In genomic region chr3L:16042640-16043039, dm6 we compare ENCODE assay signal across 4 fruit fly cellular contexts.
TF ChIP-seq lines count a peak whose summit lies in the region.

No protein-coding gene starts in this region.

- TF ChIP-seq CTCF in whole organism, embryonic (GFP tag; optimal IDR thresholded peaks at IDR 0.05; lab: Kevin White, UChicago): no peak

TF ChIP-seq in whole organism, embryonic, 481 proteins besides CTCF, POLR2A, EP300 and RAD21 (continues in another document):
- TF ChIP-seq CG7928 (GFP tag; optimal IDR thresholded peaks at IDR 0.05; lab: Kevin White, UChicago): no peak
- no peak for TF ChIP-seq pan (optimal IDR thresholded peaks at IDR 0.05; lab: Kevin White, UChicago)
- no peak for TF ChIP-seq pan (GFP tag; optimal IDR thresholded peaks at IDR 0.05 in 1 of 2, IDR thresholded peaks at IDR 0.05 in 1 of 2)
- no peak for TF ChIP-seq CG17802 (tag; optimal IDR thresholded peaks at IDR 0.05; lab: Kevin White, UChicago)
- TF ChIP-seq ab (GFP tag; optimal IDR thresholded peaks at IDR 0.05; lab: Kevin White, UChicago): no peak
- no peak for TF ChIP-seq Meics (GFP tag; optimal IDR thresholded peaks at IDR 0.05; lab: Kevin White, UChicago)
- TF ChIP-seq yki (optimal IDR thresholded peaks at IDR 0.05; lab: Kevin White, UChicago): no peak
- no peak for TF ChIP-seq CG13424 (tag; optimal IDR thresholded peaks at IDR 0.05; lab: Kevin White, UChicago)
- 0 out of 3 replicates have a peak, but pooled peaks have one; percentile 26 for TF ChIP-seq Opbp (GFP tag; IDR thresholded peaks at IDR 0.05; lab: Robert Waterston, UW; ENCODE audit: partially characterized antibody)
- no peak for TF ChIP-seq CG4360 (GFP tag; IDR thresholded peaks at IDR 0.05; lab: Robert Waterston, UW)
- TF ChIP-seq CG10543 (GFP tag; optimal IDR thresholded peaks at IDR 0.05; lab: Kevin White, UChicago): peak; percentile 29
- no peak for TF ChIP-seq CG34422 (GFP tag; IDR thresholded peaks at IDR 0.05; lab: Robert Waterston, UW)
- no peak for TF ChIP-seq fd3F (GFP tag; optimal IDR thresholded peaks at IDR 0.05; lab: Kevin White, UChicago)
- TF ChIP-seq CG9609 (GFP tag; optimal IDR thresholded peaks at IDR 0.05; lab: Kevin White, UChicago): no peak
- TF ChIP-seq CG12769 (tag; optimal IDR thresholded peaks at IDR 0.05; lab: Kevin White, UChicago): peak; percentile 47
- TF ChIP-seq CG6689 (GFP tag; IDR thresholded peaks at IDR 0.05; lab: Robert Waterston, UW): no peak
- no peak for TF ChIP-seq hth (optimal IDR thresholded peaks at IDR 0.05; lab: Kevin White, UChicago)
- TF ChIP-seq CG17912 (GFP tag; optimal IDR thresholded peaks at IDR 0.05; lab: Kevin White, UChicago): no peak
- TF ChIP-seq corto (GFP tag; optimal IDR thresholded peaks at IDR 0.05; lab: Kevin White, UChicago): peak; percentile 36
- TF ChIP-seq cas (GFP tag; IDR thresholded peaks at IDR 0.05; lab: Robert Waterston, UW): no peak
- TF ChIP-seq kni (GFP tag; optimal IDR thresholded peaks at IDR 0.05; lab: Kevin White, UChicago): peak; percentile 4
- no peak for TF ChIP-seq B-H1 (GFP tag; IDR thresholded peaks at IDR 0.05; lab: Robert Waterston, UW)
- no peak for TF ChIP-seq CG4854 (GFP tag; optimal IDR thresholded peaks at IDR 0.05; lab: Kevin White, UChicago)

TF ChIP-seq in whole organism, prepupa, 60 proteins besides CTCF, POLR2A, EP300 and RAD21:
- TF ChIP-seq dac (GFP tag; optimal IDR thresholded peaks at IDR 0.05; lab: Kevin White, UChicago) (no peak), CG6792 (GFP tag; optimal IDR thresholded peaks at IDR 0.05; lab: Kevin White, UChicago) (no peak), salr (GFP tag; optimal IDR thresholded peaks at IDR 0.05; lab: Kevin White, UChicago) (no peak), fd59A (GFP tag; optimal IDR thresholded peaks at IDR 0.05; lab: Kevin White, UChicago) (no peak), fkh (GFP tag; optimal IDR thresholded peaks at IDR 0.05; lab: Kevin White, UChicago) (no peak), fd85E (GFP tag; optimal IDR thresholded peaks at IDR 0.05; lab: Kevin White, UChicago) (peak; percentile 32), CG9139 (GFP tag; optimal IDR thresholded peaks at IDR 0.05; lab: Kevin White, UChicago) (no peak), Ets21C (GFP tag; optimal IDR thresholded peaks at IDR 0.05; lab: Kevin White, UChicago) (no peak), dsx (GFP tag; optimal IDR thresholded peaks at IDR 0.05; lab: Kevin White, UChicago; ENCODE audit: poor library complexity, severe bottlenecking) (no peak), Lpt (GFP tag; optimal IDR thresholded peaks at IDR 0.05; lab: Kevin White, UChicago) (peak; percentile 57)
TF ChIP-seq in whole organism, prepupa: peak in this region for 2.

TF ChIP-seq in whole organism, pupa, 21 proteins besides CTCF, POLR2A, EP300 and RAD21:
- TF ChIP-seq CG8301 (tag; optimal IDR thresholded peaks at IDR 0.05; lab: Kevin White, UChicago): no peak
- no peak for TF ChIP-seq CG10348 (GFP tag; IDR thresholded peaks at IDR 0.05; lab: Robert Waterston, UW)
- peak; percentile 43 for TF ChIP-seq CG4496 (GFP tag; IDR thresholded peaks at IDR 0.05; lab: Robert Waterston, UW)
- peak; percentile 45 for TF ChIP-seq CG12605 (GFP tag; IDR thresholded peaks at IDR 0.05; lab: Robert Waterston, UW)
- TF ChIP-seq Ets98B (GFP tag; IDR thresholded peaks at IDR 0.05; lab: Robert Waterston, UW): peak; percentile 4; the same call in 1 of the 2 replicates

TF ChIP-seq in whole organism, wandering third instar larva, 38 proteins besides CTCF, POLR2A, EP300 and RAD21:
- TF ChIP-seq lola (GFP tag; optimal IDR thresholded peaks at IDR 0.05; lab: Kevin White, UChicago): no peak
- TF ChIP-seq Dfd (GFP tag; optimal IDR thresholded peaks at IDR 0.05; lab: Kevin White, UChicago): no peak
- TF ChIP-seq rgr (GFP tag; optimal IDR thresholded peaks at IDR 0.05; lab: Kevin White, UChicago): no peak
- TF ChIP-seq woc (GFP tag; optimal IDR thresholded peaks at IDR 0.05; lab: Kevin White, UChicago): no peak
- peak; percentile 35 for TF ChIP-seq Hr83 (GFP tag; optimal IDR thresholded peaks at IDR 0.05; lab: Kevin White, UChicago; ENCODE audit: poor library complexity, severe bottlenecking)
- no peak for TF ChIP-seq Dif (GFP tag; optimal IDR thresholded peaks at IDR 0.05; lab: Kevin White, UChicago; ENCODE audit: partially characterized antibody)
- TF ChIP-seq fru (GFP tag; optimal IDR thresholded peaks at IDR 0.05; lab: Kevin White, UChicago): peak; percentile 35
- no peak for TF ChIP-seq usp (GFP tag; optimal IDR thresholded peaks at IDR 0.05; lab: Kevin White, UChicago)
- peak in 1 of 2 experiments; percentile 3 for TF ChIP-seq dl (GFP tag; optimal IDR thresholded peaks at IDR 0.05; lab: Kevin White, UChicago; ENCODE audit: insufficient read depth in 1 of 2, partially characterized antibody in 2 of 2)
- TF ChIP-seq CrebA (GFP tag; optimal IDR thresholded peaks at IDR 0.05; lab: Kevin White, UChicago; ENCODE audit: borderline replicate concordance): peak; percentile 25

Comparison
In these comparisons a context has a peak if more than half of its experiments do, and no peak if none do; other contexts are left out.
1. Of the 7 proteins assayed by ChIP-seq in both whole organism, embryonic and whole organism, prepupa: peak only in whole organism, embryonic: none; only in whole organism, prepupa: Lpt; in both: none; in neither: 6.